Worm (Caenorhabditis elegans) whole organism, midembryonic: Measurements from ENCODE around the gene fbxc-49.
"Not testable (repeated sequence)": the region's sequence is repeated elsewhere in the genome, so short reads cannot be mapped to it uniquely, and the experiment has no call there.

Experiments
- T22C8.4 ChIP-seq: fragments of 200-800 bp; sonication (Bioruptor generic); IDR thresholded peaks from 2 replicates; pipeline ENCODE4 v1.3.6; 2022; ENCODE audit warnings: missing genetic modification characterization, missing compliant biosample characterization
- cog-1 ChIP-seq: sonication (generic microtip); optimal IDR thresholded peaks from 2 replicates; lab custom pipeline; 2016; ENCODE audit warnings: missing genetic modification characterization, missing compliant biosample characterization
- flt-1 ChIP-seq: fragments of 200-800 bp; sonication (Bioruptor generic); IDR thresholded peaks from 2 replicates; pipeline ENCODE4 v1.3.6; 2022; ENCODE audit warnings: missing genetic modification characterization, missing compliant biosample characterization
- klf-2 ChIP-seq: fragments of 200-800 bp; sonication (Bioruptor generic); conservative IDR thresholded peaks from 2 replicates; pipeline ENCODE4 v1.3.6; 2022; ENCODE audit warnings: missing genetic modification reagents, missing genetic modification characterization, missing compliant biosample characterization
- med-1 ChIP-seq: sonication (generic microtip); optimal IDR thresholded peaks from 2 replicates; lab custom pipeline; 2017; ENCODE audit warnings: missing genetic modification characterization, mild to moderate bottlenecking, missing compliant biosample characterization, antibody characterized with exemption, missing genetic modification reagents; ENCODE audit not compliant: insufficient read depth
- ref-1 ChIP-seq: fragments of 200-800 bp; sonication (Bioruptor generic); conservative IDR thresholded peaks from 2 replicates; pipeline ENCODE4 v1.3.6; 2022; ENCODE audit warnings: missing genetic modification reagents, missing genetic modification characterization, missing compliant biosample characterization
- tab-1 ChIP-seq: fragments of 200-800 bp; sonication (Bioruptor generic); IDR thresholded peaks from 2 replicates; pipeline ENCODE4 v1.3.6; 2022; ENCODE audit warnings: missing genetic modification characterization, missing compliant biosample characterization
- ztf-23 ChIP-seq: fragments of 200-800 bp; sonication (Bioruptor generic); IDR thresholded peaks from 2 replicates; pipeline ENCODE4 v1.3.6; 2022; ENCODE audit warnings: missing genetic modification reagents, missing genetic modification characterization, missing compliant biosample characterization
- ztf-29 ChIP-seq: fragments of 200-800 bp; sonication (Bioruptor generic); IDR thresholded peaks from 2 replicates; pipeline ENCODE4 v1.3.6; 2022; ENCODE audit warnings: missing genetic modification reagents, missing genetic modification characterization, missing compliant biosample characterization

The fbxc-49 gene

ce11 chrII:2083726-2084179, at the start of gene fbxc-49, which contains the start of gene T16A1.5:
TSS of gene fbxc-49 (plus strand) at chrII:2084129.
TSS of gene T16A1.5 (minus strand) at chrII:2083826.
- TF ChIP-seq T22C8.4 (GFP tag; lab: Robert Waterston, UW) (no peak), ztf-29 (GFP tag; lab: Robert Waterston, UW) (no peak), flt-1 (GFP tag; lab: Robert Waterston, UW) (no peak), tab-1 (GFP tag; lab: Robert Waterston, UW) (no peak), med-1 (GFP tag; lab: Kevin White, UChicago) (no peak), ref-1 (GFP tag; lab: Robert Waterston, UW) (no peak), ztf-23 (no peak), klf-2 (no peak), cog-1 (tag; lab: Kevin White, UChicago) (no peak)

- no peak for TF ChIP-seq T22C8.4 (GFP tag; lab: Robert Waterston, UW)
- no peak for TF ChIP-seq flt-1 (GFP tag; lab: Robert Waterston, UW)
- TF ChIP-seq ztf-23, result no peak
- TF ChIP-seq ref-1 (GFP tag; lab: Robert Waterston, UW), result no peak
- no peak for TF ChIP-seq tab-1 (GFP tag; lab: Robert Waterston, UW)
- no peak for TF ChIP-seq ztf-29 (GFP tag; lab: Robert Waterston, UW)
- TF ChIP-seq med-1 (GFP tag; lab: Kevin White, UChicago), result no peak
- TF ChIP-seq klf-2, result no peak
- TF ChIP-seq cog-1 (tag; lab: Kevin White, UChicago), result no peak
Measured at ce11 chrII:2039288-2039687, 44.6 kb upstream of the fbxc-49 start, which contains the start of gene bath-19. TSS of gene bath-19 (minus strand) at chrII:2039388.

- no peak for TF ChIP-seq ref-1 (GFP tag; lab: Robert Waterston, UW)
- TF ChIP-seq ztf-29 (GFP tag; lab: Robert Waterston, UW), result no peak
- TF ChIP-seq flt-1 (GFP tag; lab: Robert Waterston, UW), result no peak
- TF ChIP-seq tab-1 (GFP tag; lab: Robert Waterston, UW), result no peak
- TF ChIP-seq T22C8.4 (GFP tag; lab: Robert Waterston, UW), result no peak
- no peak for TF ChIP-seq ztf-23
- TF ChIP-seq med-1 (GFP tag; lab: Kevin White, UChicago), result no peak
Measured at ce11 chrII:2042447-2042846, 41.5 kb upstream of the fbxc-49 start, which contains the start of gene bath-20. TSS of gene bath-20 (minus strand) at chrII:2042547.

DNA sequence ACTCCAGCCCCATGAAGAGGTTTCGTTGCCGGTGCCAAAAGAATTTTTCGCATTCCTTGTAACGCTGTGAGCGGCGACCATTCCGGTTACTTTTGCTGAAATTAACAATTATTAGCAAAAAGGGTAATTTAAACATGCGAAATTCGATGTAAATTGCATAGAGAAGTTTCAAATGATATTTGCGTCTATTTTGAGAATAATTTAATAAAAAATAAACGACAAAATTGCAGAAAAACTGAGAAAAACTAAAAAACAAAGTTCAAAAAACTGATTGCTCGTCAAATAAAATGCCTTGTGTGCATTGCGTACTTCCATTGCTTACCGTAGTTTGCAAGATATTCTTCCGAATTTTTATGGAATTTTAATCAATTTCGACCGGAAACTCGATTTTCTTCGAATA, 38.4 kb upstream of the fbxc-49 start, which contains the start of gene bath-24:
bath-24 (minus strand) TSS at position 101 of the 400 bp plus-strand sequence.
- TF ChIP-seq T22C8.4 (GFP tag; lab: Robert Waterston, UW), result no peak
- TF ChIP-seq ref-1 (GFP tag; lab: Robert Waterston, UW), result no peak
- TF ChIP-seq klf-2, result no peak
- no peak for TF ChIP-seq tab-1 (GFP tag; lab: Robert Waterston, UW)
- TF ChIP-seq cog-1 (tag; lab: Kevin White, UChicago), result no peak
- no peak for TF ChIP-seq ztf-23
- TF ChIP-seq flt-1 (GFP tag; lab: Robert Waterston, UW), result no peak
- TF ChIP-seq ztf-29 (GFP tag; lab: Robert Waterston, UW), result no peak
- no peak for TF ChIP-seq med-1 (GFP tag; lab: Kevin White, UChicago)

DNA sequence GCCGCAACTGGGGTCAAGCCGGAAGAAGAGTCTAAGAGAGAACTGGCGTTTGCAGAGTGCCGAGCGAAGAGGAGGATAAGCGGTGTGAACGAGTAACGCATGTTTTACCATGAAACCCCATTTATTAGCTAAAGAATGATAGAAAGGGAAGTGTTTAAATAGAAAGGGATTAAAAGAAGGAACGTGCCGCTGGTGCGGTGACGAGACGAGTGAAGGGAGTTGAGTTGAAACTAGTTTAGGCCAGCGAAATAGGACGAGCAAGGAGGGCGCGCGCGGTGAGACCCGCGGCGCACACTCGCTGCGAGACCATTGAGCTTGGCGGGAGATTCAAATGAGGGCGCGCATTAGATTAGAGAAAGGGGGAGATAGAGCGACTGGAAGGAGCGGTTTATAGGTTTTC, 37.4 kb upstream of the fbxc-49 start, which contains the start of gene math-1:
math-1 (minus strand) TSS at position 101 of the 400 bp plus-strand sequence.
- not testable (repeated sequence) for TF ChIP-seq tab-1 (GFP tag; lab: Robert Waterston, UW); cog-1 (tag; lab: Kevin White, UChicago); klf-2

DNA sequence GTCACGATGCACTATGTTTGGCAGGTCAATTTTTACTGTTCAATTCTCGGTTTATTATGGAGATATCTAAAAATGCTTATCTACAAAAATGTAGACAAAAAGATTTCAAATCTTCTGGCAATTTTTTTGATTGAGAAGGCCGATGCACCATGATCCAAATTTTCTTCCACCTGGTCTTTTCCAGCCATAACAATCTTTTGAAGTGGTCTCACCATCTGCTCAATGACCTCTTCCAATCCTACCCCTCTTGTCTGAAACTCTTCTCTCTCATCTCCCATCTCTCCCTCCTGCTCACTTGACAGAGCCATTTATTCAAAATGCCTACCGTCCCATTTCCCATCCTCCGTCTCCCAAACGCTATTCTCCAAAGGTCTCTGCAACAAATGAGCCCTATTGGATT, 32.6 kb upstream of the fbxc-49 start, which contains the start of gene fbxb-35:
fbxb-35 (plus strand) TSS at position 301 of the 400 bp plus-strand sequence.
- no peak for TF ChIP-seq cog-1 (tag; lab: Kevin White, UChicago)
- no peak for TF ChIP-seq ref-1 (GFP tag; lab: Robert Waterston, UW)
- TF ChIP-seq T22C8.4 (GFP tag; lab: Robert Waterston, UW), result no peak
- TF ChIP-seq ztf-29 (GFP tag; lab: Robert Waterston, UW), result no peak
- no peak for TF ChIP-seq ztf-23
- TF ChIP-seq tab-1 (GFP tag; lab: Robert Waterston, UW), result no peak
- no peak for TF ChIP-seq med-1 (GFP tag; lab: Kevin White, UChicago)
- TF ChIP-seq klf-2, result no peak
- no peak for TF ChIP-seq flt-1 (GFP tag; lab: Robert Waterston, UW)

DNA sequence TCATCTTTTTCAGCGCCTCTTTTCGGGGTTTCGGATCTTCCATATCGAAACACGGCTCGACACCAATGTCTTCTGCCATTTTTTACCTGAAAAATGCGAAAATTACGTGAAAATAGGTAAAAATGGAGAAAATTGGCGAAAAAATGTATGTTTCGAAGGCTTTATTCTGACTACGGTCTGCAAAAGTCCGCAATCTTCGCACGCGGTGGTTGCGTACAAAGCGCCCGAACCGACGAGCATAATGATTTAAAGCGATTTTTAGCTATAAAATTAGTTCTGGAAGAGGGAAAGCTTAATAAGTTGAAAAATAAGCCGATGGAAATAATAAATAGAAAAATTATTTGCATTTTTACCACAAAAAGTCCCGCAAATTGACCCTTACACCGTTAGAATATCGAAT, 24.9 kb upstream of the fbxc-49 start, which contains the start of gene F07E5.5:
F07E5.5 (minus strand) TSS at position 86 of the 400 bp plus-strand sequence.
- no peak for TF ChIP-seq ztf-23

ce11 chrII:2063989-2064388, 19.9 kb upstream of the fbxc-49 start, which contains the start of gene F07E5.13:
TSS of gene F07E5.13 (minus strand) at chrII:2064089.
- no peak for TF ChIP-seq tab-1 (GFP tag; lab: Robert Waterston, UW)
- TF ChIP-seq cog-1 (tag; lab: Kevin White, UChicago), result no peak
- no peak for TF ChIP-seq med-1 (GFP tag; lab: Kevin White, UChicago)
- no peak for TF ChIP-seq ref-1 (GFP tag; lab: Robert Waterston, UW)
- no peak for TF ChIP-seq ztf-23
- TF ChIP-seq flt-1 (GFP tag; lab: Robert Waterston, UW), result no peak
- no peak for TF ChIP-seq klf-2
- no peak for TF ChIP-seq ztf-29 (GFP tag; lab: Robert Waterston, UW)

DNA sequence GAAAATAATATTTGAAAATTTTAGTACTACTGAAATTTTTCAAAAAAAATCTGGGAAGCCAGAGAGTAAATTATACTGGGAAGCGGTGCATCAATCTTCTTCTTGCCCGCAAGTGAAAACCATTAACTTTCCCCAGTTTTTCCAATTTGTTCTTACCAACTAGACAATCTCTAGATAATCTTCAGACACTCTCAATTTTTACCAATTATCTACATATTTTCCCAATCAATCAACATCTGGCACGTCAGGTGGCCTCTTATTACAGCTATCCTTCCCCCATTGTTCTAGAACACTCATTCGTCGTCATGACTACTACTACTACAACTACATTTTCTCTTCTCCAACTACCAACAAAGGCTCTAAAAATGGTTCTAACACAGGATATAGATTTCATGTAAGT, 19.4 kb upstream of the fbxc-49 start, which contains the start of gene fbxb-6:
fbxb-6 (plus strand) TSS at position 301 of the 400 bp plus-strand sequence.
- no peak for TF ChIP-seq ztf-29 (GFP tag; lab: Robert Waterston, UW)
- TF ChIP-seq cog-1 (tag; lab: Kevin White, UChicago), result no peak
- no peak for TF ChIP-seq flt-1 (GFP tag; lab: Robert Waterston, UW)
- no peak for TF ChIP-seq ztf-23
- no peak for TF ChIP-seq T22C8.4 (GFP tag; lab: Robert Waterston, UW)
- no peak for TF ChIP-seq tab-1 (GFP tag; lab: Robert Waterston, UW)
- no peak for TF ChIP-seq med-1 (GFP tag; lab: Kevin White, UChicago)
